Worm (Caenorhabditis elegans) whole organism, young adult: ENCODE data around the gene igcm-4.
A peak's percentile ranks its signal among the peaks of the same experiment; 100 is the strongest.

ENCODE experiments used
- B0035.1 ChIP-seq: sonication (generic microtip); optimal IDR thresholded peaks from 2 replicates; lab custom pipeline; 2016; ENCODE audit warnings: missing genetic modification characterization, mild to moderate bottlenecking, missing compliant biosample characterization, missing genotype, missing genetic modification reagents
- F23B12.7 ChIP-seq: sonication (generic microtip); optimal IDR thresholded peaks from 2 replicates; lab custom pipeline; 2017; ENCODE audit warnings: missing genetic modification characterization, mild to moderate bottlenecking, missing compliant biosample characterization, antibody characterized with exemption, moderate library complexity; ENCODE audit not compliant: insufficient read depth
- F49E8.2 ChIP-seq: sonication (generic microtip); optimal IDR thresholded peaks from 3 replicates; lab custom pipeline; 2017; ENCODE audit warnings: missing genetic modification characterization, mild to moderate bottlenecking, missing compliant biosample characterization, antibody characterized with exemption, moderate library complexity; ENCODE audit not compliant: insufficient read depth
- Y53G8AR.9 ChIP-seq: fragments of 200-800 bp; sonication (Bioruptor generic); conservative IDR thresholded peaks from 2 replicates; pipeline ENCODE4 v1.3.6; 2022; ENCODE audit warnings: missing genetic modification reagents, missing genetic modification characterization, missing compliant biosample characterization
- Y67H2A.10 ChIP-seq: fragments of 200-800 bp; sonication (Bioruptor generic); conservative IDR thresholded peaks from 2 replicates; pipeline ENCODE4 v1.3.6; 2022; ENCODE audit warnings: missing genetic modification reagents, missing genetic modification characterization, missing compliant biosample characterization
- bed-1 ChIP-seq: fragments of 200-800 bp; sonication (Bioruptor generic); IDR thresholded peaks from 2 replicates; pipeline ENCODE4 v1.3.6; 2022; ENCODE audit warnings: missing genetic modification reagents, missing genetic modification characterization, missing compliant biosample characterization
- ceh-40 ChIP-seq: fragments of 200-800 bp; sonication (Bioruptor generic); IDR thresholded peaks from 2 replicates; pipeline ENCODE4 v1.3.6; 2022; ENCODE audit warnings: missing genetic modification characterization, missing compliant biosample characterization
- ceh-91 ChIP-seq: fragments of 200-800 bp; sonication (Bioruptor generic); IDR thresholded peaks from 2 replicates; pipeline ENCODE4 v1.3.6; 2022; ENCODE audit warnings: missing genetic modification reagents, missing genetic modification characterization, missing compliant biosample characterization
- hlh-12 ChIP-seq: sonication (generic microtip); optimal IDR thresholded peaks from 2 replicates; lab custom pipeline; 2016; ENCODE audit warnings: missing genetic modification characterization, missing compliant biosample characterization
- lin-35 ChIP-seq, 3 experiments: fragments of 150-350 bp in 2 of 3; sonication (generic microtip) in 1 of 3; optimal IDR thresholded peaks; 2 replicates each; lab custom pipeline; 2014 to 2018; ENCODE audit warnings: missing biosample characterization in 3 of 3, missing genetic modification characterization in 3 of 3, missing genetic modification reagents in 3 of 3
- snpc-1.3 ChIP-seq: sonication (generic microtip); optimal IDR thresholded peaks from 2 replicates; lab custom pipeline; 2017; ENCODE audit warnings: missing genetic modification characterization, mild to moderate bottlenecking, missing compliant biosample characterization, antibody characterized with exemption, moderate library complexity, missing genotype, missing genetic modification reagents; ENCODE audit not compliant: insufficient read depth
- snpc-4 ChIP-seq, 5 experiments: fragments of 150-350 bp in 1 of 5; sonication (generic microtip) in 4 of 5; optimal IDR thresholded peaks; 2 replicates each; lab custom pipeline; 2014 to 2018; ENCODE audit warnings: missing genetic modification characterization in 5 of 5, missing biosample characterization in 3 of 5, antibody characterized with exemption in 2 of 5, mild to moderate bottlenecking in 2 of 5, missing compliant biosample characterization in 2 of 5, missing genotype in 2 of 5, moderate library complexity in 2 of 5, missing genetic modification reagents in 1 of 5
- ztf-22 ChIP-seq: fragments of 200-800 bp; sonication (Bioruptor generic); optimal IDR thresholded peaks from 2 replicates; lab custom pipeline; 2018; ENCODE audit warnings: mild to moderate bottlenecking, missing genetic modification characterization, moderate library complexity, missing compliant biosample characterization

DNA sequence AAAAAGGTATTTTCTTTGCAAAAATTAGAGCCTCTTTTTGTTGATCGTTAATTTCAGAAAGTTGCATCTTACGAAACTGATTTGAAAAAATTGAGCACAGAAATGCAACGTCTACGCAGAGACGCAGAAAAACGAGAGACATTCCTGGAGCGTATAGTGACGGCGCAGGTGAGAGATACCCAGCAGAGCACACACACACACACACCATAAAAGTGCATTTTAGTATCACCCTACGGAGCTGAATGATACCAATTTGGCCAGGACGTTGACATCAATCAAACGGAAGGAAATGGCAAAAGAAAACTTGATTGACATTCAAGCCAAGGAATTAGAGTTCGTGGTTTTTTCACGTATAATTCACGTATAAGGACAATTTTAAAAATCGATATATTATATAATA, 31.6 kb downstream of the igcm-4 start:
- TF ChIP-seq snpc-1.3, result no peak
- TF ChIP-seq snpc-4 (GFP tag; optimal IDR thresholded peaks at IDR 0.05; lab: Kevin White, UChicago), result no peak
- no peak for TF ChIP-seq snpc-4 (tag; optimal IDR thresholded peaks at IDR 0.05; lab: Kevin White, UChicago)
- TF ChIP-seq Y53G8AR.9, result no peak
- TF ChIP-seq Y67H2A.10 (GFP tag; lab: Robert Waterston, UW), result no peak
- peak; percentile 29 for TF ChIP-seq ztf-22 (GFP tag; lab: Kevin White, UChicago)
- TF ChIP-seq lin-35 (GFP tag; optimal IDR thresholded peaks at IDR 0.05; lab: Kevin White, UChicago), result no peak
- no peak for TF ChIP-seq hlh-12 (tag; lab: Kevin White, UChicago)
- TF ChIP-seq B0035.1, result no peak
- no peak for TF ChIP-seq F23B12.7
- no peak for TF ChIP-seq F49E8.2 (tag; lab: Kevin White, UChicago)
- no peak for TF ChIP-seq ceh-40 (GFP tag; lab: Robert Waterston, UW)
- no peak for TF ChIP-seq bed-1 (GFP tag; lab: Robert Waterston, UW)
- TF ChIP-seq ceh-91, result no peak
